Worm (Caenorhabditis elegans): ENCODE results near the gene allo-1.

- TF ChIP-seq pag-3 (tag; optimal IDR thresholded peaks at IDR 0.05; ENCODE audit: borderline replicate concordance, insufficient read depth) = no peak
- TF ChIP-seq lsy-2 (tag; optimal IDR thresholded peaks at IDR 0.05) = no peak
- no peak for TF ChIP-seq nhr-237 (tag; optimal IDR thresholded peaks at IDR 0.05)
- TF ChIP-seq elt-3 (tag; optimal IDR thresholded peaks at IDR 0.05) = no peak
- no peak for TF ChIP-seq sup-37 (GFP tag; optimal IDR thresholded peaks at IDR 0.05)
- no peak for TF ChIP-seq egl-13 (tag; optimal IDR thresholded peaks at IDR 0.05)
- no peak for TF ChIP-seq jun-1 (tag; optimal IDR thresholded peaks at IDR 0.05)
Observed at ce11 chrIV:10711729-10712128, 14.9 kb upstream of the allo-1 start, which contains the start of gene glb-21.

All from whole organism, L1 larva.